Fruit fly (Drosophila melanogaster): ENCODE results near the gene CG4789.
A peak's percentile ranks its signal among the peaks of the same experiment; 100 is the strongest.

The CG4789 gene

DNA sequence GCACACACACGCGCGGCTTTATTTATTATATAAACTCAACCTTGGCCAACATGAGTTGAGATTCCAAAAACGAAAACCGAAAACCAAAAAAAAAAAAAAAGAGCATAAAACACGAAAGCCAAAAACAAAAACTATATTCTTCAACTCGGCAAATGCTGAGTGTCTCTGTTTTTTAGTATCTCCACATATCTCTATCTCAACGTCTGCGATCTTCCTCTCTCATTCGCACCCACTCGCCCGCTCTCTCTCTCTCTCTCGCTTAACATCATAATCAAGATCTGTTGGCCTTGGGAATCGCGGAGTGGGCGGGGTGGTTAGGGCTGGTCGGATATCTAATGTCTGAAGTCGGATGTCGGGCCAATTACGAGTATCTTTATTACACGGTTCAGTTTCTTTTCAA is 20.5 kb upstream of the CG4789 start:
- TF ChIP-seq CG17801 (GFP tag; optimal IDR thresholded peaks at IDR 0.05; ENCODE audit: partially characterized antibody) = peak; percentile 75

DNA sequence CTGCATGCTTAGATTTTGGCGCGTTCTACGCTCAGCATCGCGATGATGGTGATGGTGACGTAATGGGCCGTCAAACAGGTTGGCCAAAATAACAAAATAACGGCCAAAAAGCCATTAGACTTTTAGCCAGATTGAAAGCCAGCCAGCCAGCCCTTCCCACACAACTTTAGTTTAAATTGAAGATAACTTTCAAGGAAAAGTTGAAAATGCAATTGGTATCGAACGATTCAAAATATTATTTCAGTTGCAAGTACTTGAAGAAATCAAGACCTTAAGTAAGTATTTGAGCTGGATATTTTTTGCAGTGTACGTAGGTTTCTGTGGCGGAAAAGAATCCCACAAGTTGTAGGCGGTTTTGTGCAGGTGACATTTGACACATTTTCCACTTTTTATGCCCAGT is 19.7 kb upstream of the CG4789 start:
- no peak for TF ChIP-seq CG17801 (GFP tag; optimal IDR thresholded peaks at IDR 0.05; ENCODE audit: partially characterized antibody)

DNA sequence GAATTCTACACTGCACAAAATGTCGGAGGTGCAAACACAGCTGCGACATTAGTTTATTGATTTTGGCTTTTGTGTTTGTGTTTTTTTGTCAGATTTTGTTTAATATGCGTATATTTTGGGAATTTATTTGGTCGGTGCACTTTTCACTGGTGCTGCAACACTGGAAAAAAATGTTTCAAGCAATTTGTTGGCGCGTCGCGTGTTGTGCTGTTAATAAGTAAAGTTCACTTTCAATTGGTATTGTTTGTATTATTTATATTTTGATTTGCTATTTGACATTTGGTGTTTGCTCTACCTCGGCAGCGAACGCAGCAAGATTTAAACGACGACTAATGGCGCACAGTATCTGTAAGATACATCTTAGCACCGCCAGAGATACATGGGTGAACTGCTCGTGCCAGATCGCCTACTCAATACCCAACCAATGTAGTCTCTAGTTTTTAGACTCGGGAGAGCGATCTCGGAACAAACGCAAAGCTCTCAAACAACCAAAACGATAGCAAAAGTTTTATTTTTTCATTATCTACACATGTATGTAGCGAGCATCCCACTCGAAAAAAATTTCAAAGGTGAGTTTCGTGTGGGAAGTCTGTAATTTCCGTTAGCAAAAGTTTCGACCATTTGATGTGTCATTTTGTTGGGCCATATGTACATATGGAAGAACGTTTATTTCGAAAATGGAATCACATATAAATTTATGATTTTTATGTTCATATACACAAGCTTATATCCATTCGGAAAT is 18.4 kb upstream of the CG4789 start:
- no peak for TF ChIP-seq CG17801 (GFP tag; optimal IDR thresholded peaks at IDR 0.05; ENCODE audit: partially characterized antibody)

DNA sequence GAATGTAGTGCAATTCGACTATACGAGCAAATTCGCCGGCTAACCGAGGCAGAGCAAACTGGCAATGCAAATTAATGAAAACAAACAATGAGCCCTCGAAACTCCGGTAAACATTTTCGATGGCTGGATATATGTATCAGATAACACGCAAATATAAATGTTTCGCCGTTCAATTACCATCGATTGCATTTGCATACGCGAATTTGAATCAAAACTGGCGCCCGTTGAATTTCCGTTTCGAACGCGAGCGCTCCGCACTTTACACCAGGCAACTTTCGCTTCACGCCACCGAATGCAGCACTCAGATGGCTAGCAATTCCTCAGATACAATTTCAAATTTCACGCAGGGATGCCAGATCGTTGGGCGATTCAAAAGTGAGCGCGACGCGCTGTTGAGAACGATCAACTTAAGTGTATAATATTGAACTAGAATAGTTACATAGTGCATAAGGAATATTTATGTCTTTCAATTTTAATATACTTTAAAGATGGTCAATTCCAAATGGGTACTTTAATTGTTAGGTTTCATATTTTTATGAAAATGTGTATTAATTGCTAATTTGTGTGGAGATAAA is 17.5 kb upstream of the CG4789 start, which contains the start of gene if:
Gene if (minus strand): TSS at position 294 of the 575 bp plus-strand sequence.
- no peak for TF ChIP-seq CG17801 (GFP tag; optimal IDR thresholded peaks at IDR 0.05; ENCODE audit: partially characterized antibody)

DNA sequence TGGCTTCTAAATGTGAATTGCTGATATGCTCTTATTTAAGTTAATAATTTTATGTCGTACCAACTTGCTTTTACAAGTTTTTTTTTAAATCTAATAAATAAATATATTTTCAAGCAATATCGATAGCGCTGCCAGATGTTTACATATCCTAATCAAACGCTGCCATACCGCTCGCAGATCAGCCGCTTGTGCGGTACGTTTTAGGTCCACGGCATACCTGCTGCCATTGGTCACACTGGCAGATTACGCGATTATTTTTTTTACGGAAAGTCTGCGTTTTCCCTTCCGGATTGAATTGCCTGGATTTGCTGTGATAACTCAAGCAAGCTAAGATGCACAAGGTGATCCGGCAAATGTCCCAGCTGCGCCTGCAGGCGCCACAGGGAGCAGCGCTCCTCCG is 17.0 kb upstream of the CG4789 start, which contains the start of gene mRpL22:
Gene mRpL22 (plus strand): TSS at position 191 of the 400 bp plus-strand sequence.
- no peak for TF ChIP-seq CG17801 (GFP tag; optimal IDR thresholded peaks at IDR 0.05; ENCODE audit: partially characterized antibody)

DNA sequence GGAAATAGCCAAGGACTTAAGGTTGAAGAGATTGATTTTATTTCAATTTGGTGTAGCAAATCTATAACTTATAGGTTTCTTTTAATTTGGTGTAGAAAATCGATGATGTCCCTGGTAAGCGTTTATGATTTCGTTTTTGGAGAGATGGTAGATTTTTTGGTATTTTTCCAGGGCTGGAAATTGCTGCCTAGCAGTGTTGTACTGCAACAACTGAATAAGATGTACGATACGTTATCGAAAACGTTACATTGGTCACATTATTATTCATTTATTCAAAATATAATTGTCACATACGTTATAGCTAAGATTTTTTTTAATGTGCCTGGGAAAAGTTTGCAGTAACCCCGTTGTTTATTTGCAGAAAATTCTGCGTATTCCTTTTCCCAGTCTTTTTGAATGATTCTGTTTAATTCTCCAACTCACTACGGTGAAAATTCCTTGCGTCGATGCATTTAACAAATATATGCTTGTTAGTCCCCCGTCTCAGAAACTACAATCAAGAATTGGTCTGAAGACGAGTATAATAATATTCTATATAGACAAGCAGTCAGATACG is 13.8 kb upstream of the CG4789 start, which contains the start of the genes CG9609 and Sap30:
Gene CG9609 (minus strand): TSS at position 149 of the 556 bp plus-strand sequence.
Gene Sap30 (plus strand): TSS at position 424 of the 556 bp plus-strand sequence.
- TF ChIP-seq CG17801 (GFP tag; optimal IDR thresholded peaks at IDR 0.05; ENCODE audit: partially characterized antibody) = no peak

DNA sequence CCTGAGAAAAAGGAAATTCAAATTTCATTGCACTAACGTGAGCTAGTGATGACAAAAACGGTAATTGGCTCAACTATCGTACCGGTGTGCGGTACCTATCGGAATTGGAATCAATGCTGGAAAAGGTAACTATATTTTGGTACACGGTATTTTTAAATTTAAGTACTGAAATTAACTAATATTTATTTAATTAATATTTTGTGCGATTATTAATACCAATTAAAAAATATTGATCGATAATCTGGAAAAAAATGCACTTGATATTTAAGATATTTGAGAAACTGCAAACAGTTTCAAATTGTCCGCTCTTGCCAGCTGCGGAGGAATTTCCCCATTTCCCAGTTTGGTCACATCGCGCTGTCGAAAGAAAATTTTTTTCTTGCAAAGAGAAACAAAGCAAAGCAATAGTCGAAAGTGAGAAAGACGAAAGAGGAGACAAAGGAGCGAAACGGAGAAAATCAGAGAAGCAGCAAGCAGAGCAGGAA is 13.3 kb upstream of the CG4789 start:
- TF ChIP-seq CG17801 (GFP tag; optimal IDR thresholded peaks at IDR 0.05; ENCODE audit: partially characterized antibody) = no peak

DNA sequence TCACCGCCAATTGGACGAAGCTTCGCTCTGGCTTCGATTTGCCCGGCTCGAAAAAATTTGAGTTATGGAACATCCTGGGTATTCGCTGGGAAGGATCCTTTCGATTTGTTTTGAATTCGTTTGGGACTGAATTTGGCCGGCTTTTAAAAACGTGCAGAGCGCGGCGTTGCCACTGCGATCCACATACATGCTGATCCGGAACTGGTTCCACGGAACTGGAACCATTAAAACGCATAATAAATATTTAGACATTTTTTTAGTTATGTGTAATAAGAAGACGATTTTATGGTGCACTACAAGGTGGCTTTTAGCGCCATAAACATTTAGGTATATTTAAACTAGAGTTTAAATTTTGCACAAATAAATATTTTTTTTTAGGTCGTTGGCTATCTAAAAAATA is 9.7 kb upstream of the CG4789 start, which contains the start of gene Rrp45:
Gene Rrp45 (minus strand): TSS at position 209 of the 400 bp plus-strand sequence.
- no peak for TF ChIP-seq CG17801 (GFP tag; optimal IDR thresholded peaks at IDR 0.05; ENCODE audit: partially characterized antibody)

DNA sequence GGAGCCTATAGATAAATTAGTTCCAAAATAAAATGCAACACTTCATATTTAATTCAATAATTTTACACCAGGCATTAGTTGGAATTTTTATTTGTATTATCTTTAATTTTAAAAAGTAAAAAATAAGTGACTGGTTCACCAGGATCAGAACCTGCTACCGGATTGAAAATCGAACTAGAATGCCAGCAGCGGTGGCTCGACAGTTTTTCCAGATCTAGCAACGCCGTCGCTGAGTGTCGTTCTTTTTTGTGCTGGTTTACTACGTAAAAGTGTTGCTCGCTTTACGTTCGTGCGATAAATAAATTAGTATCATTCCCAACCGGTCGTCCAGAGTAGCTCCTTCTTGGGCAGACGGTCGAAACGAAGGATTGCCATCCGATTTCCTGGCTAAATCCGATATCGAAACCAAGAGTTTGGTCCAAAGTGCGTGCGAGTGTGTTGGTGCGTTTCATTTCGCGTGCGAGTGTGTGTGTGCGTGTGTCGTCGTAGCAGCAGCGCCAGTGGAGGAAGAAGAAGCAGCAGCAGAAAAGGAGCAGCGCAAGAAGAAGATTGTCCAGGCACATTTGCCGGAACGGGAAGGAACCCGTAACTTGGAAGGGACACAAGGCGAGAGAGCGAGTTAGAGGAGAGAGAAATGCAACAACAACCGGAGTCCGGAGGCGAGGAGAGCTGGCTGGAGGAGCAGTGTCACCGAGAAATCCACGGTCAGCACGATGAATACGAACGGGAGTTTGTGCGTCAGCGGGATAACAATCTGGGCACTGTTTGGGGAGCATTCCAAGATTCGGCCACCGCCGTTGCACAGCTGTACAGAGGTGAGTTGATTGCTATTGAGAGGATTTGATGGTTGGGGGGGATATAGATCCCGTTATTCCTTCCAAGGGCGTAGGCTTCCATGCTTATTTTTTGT is 8.6 kb upstream of the CG4789 start, which contains the start of gene CG4768:
Gene CG4768 (plus strand): TSS at position 200 of the 910 bp plus-strand sequence.
- TF ChIP-seq CG17801 (GFP tag; optimal IDR thresholded peaks at IDR 0.05; ENCODE audit: partially characterized antibody) = peak; percentile 1

DNA sequence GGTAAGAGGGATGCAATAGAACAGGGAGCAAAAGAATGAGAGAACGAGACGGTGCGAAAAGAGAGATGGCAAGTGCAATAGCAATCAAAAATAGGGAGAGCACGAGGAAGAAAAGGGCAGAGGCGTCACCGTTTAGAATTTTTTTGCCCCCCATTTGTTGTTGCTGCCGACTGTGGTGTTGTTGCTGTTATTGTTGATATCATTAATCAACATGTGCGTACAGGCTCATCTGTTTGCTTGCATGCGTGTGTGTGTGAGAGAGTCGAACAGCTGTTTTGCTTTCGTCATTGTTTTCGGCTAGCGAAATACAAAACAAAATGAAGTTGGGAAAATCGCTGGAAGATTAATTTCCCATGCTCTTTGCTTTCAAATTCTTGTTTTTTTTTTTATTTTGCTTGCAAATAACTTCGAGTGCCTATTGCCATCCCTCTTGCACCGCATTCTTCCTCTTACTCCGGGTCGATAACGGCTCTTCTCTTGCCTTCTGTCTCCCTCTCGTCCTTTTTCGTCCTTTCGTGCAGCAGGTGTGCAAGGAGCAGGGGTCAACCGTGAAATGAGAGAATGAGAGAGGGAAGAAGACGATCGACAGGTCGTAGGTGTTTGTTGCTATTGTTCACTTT is 7.5 kb upstream of the CG4789 start:
- TF ChIP-seq CG17801 (GFP tag; optimal IDR thresholded peaks at IDR 0.05; ENCODE audit: partially characterized antibody) = no peak

DNA sequence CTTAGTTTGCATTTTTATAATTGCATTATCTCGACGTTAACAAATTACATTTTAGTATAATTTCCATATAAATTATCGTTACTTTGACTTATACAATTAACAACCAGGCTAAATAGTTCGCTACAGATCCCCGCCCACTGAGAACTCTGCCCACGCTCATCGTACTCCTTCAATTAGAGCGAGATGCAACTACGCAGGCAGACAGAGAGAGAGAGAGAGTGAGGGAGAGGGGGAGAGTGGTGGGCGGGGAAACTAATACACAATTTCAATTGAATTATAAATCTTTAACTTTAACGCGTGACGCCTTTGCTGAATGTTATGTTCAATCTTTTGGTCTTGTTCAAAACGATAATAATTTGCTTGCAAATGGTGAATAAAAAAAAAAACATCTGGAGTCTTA is 2.6 kb upstream of the CG4789 start:
- TF ChIP-seq CG17801 (GFP tag; optimal IDR thresholded peaks at IDR 0.05; ENCODE audit: partially characterized antibody) = no peak

DNA sequence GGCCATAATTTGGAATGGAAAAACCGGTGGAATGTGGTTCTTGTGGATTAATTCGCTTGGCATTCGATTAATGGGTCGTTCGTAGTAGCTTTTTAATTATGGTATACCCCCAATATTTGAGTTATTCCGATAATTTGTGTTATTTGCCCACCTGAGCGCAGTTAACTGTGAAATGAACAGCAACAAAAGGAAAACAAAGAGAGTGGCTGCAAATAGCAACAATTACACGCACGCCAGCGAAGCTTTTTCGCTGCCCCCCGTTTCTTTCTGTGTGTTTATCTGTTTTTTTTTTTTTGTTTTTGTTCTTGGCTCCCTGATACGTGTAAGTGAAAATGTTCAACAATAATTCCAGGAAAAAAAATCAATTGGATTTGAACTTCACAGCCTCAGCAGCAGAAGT is 816 bp upstream of the CG4789 start:
- TF ChIP-seq CG17801 (GFP tag; optimal IDR thresholded peaks at IDR 0.05; ENCODE audit: partially characterized antibody) = no peak

DNA sequence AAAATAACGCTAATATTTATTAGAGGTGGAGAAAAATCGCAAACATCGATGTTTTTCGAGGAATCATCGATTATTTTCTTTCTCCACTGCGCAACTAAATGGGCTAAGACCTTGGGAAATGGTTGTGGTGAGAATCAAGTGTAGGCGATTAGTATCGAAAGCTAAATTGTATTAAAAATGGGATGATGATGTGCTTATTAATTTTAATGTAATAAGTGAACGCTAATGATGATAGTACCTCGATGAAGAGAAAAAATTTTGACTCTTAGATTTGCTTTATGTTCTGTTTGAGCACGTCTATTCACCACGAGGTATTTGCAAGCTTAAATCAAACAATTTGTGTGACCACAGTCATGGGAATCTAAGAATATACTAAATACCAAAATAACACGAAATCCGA is 2.6 kb downstream of the CG4789 start, which contains the start of the genes Rai1 and CG13005:
Gene Rai1 (minus strand): TSS at position 46 of the 400 bp plus-strand sequence.
Gene CG13005 (plus strand): TSS at position 352 of the 400 bp plus-strand sequence.
- TF ChIP-seq CG17801 (GFP tag; optimal IDR thresholded peaks at IDR 0.05; ENCODE audit: partially characterized antibody) = peak; percentile 46

DNA sequence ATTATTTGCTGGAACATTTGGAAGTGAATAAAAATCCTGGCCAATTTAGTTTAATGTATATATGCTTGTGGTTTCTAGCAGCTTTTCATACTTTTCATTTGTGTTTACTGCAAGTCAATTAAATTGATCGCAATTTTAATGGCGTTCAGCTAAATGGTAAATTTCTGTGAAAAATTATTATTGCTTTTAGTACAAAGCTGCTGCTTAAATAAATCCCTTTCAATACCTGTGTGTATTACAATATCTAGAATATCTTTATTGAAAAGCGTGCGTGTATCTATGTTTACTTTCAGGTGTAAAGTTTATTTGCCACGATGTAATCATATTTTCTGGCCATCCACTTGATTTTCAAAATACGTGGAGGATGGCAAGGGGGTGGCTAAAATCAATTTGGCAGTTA is 5.0 kb downstream of the CG4789 start, which contains the start of gene ppk28:
Gene ppk28 (plus strand): TSS at position 301 of the 400 bp plus-strand sequence.
- TF ChIP-seq CG17801 (GFP tag; optimal IDR thresholded peaks at IDR 0.05; ENCODE audit: partially characterized antibody) = no peak

All from ovary, adult (tissue).